Fruit fly (Drosophila melanogaster): ENCODE measurements around the gene Or69a.

DNA sequence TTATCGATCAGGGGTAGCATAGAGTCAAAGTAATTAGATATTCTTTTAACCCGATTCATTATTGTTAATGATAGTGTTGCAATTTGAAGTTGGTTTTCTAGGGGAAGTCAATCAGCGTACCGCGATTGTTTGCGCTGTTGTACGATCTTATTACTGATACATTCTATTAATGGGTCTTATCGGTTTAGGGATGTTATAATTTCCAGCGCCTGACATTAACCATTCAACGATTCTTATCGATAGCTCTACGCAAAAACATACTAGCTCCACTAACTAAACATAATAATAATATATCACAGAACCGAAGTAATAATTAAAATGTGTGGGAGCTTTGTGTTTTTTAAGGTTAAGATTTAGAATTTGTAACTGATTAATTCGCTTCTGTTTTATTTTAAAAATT is 44.0 kb upstream of the Or69a start, which contains the start of gene Cul6:
- TF ChIP-seq Sin3A (optimal IDR thresholded peaks at IDR 0.05), result no peak
- no peak for TF ChIP-seq h (optimal IDR thresholded peaks at IDR 0.05)

All from Kc167 (cell line).